Worm (Caenorhabditis elegans) whole organism, early embryonic: ENCODE measurements around the gene gba-2.
"Not testable (repeated sequence)": the region's sequence is repeated elsewhere in the genome, so short reads cannot be mapped to it uniquely, and the experiment has no call there.

Experiments used
- B0310.2 ChIP-seq: sonication (generic microtip); optimal IDR thresholded peaks from 2 replicates; lab custom pipeline; 2016; ENCODE audit warnings: mild to moderate bottlenecking, missing genetic modification characterization, missing compliant biosample characterization
- F13C5.2 ChIP-seq: sonication (generic microtip); optimal IDR thresholded peaks from 2 replicates; lab custom pipeline; 2017; ENCODE audit warnings: mild to moderate bottlenecking, missing genetic modification characterization, inconsistent platforms, missing compliant biosample characterization
- aly-1 ChIP-seq: sonication (generic microtip); optimal IDR thresholded peaks from 2 replicates; lab custom pipeline; 2016; ENCODE audit warnings: missing genetic modification characterization, missing compliant biosample characterization
- ama-1 ChIP-seq: fragments of 150-350 bp; optimal IDR thresholded peaks from 2 replicates; lab custom pipeline; 2014
- ceh-13 ChIP-seq: fragments of 200-800 bp; sonication (Bioruptor generic); optimal IDR thresholded peaks from 2 replicates; lab custom pipeline; 2018; ENCODE audit warnings: mild to moderate bottlenecking, missing genetic modification characterization, missing compliant biosample characterization
- ceh-36 ChIP-seq: sonication (generic microtip); optimal IDR thresholded peaks from 2 replicates; lab custom pipeline; 2016; ENCODE audit warnings: missing genetic modification characterization, inconsistent platforms, missing compliant biosample characterization
- ets-7 ChIP-seq: sonication (generic microtip); optimal IDR thresholded peaks from 2 replicates; lab custom pipeline; 2016; ENCODE audit warnings: missing genotype, missing genetic modification characterization, missing compliant biosample characterization
- flt-1 ChIP-seq: fragments of 200-800 bp; sonication (Bioruptor generic); IDR thresholded peaks from 2 replicates; pipeline ENCODE4 v1.3.6; 2022; ENCODE audit warnings: missing genetic modification characterization, missing compliant biosample characterization
- hmbx-1 ChIP-seq: sonication (generic microtip); optimal IDR thresholded peaks from 2 replicates; lab custom pipeline; 2016; ENCODE audit warnings: mild to moderate bottlenecking, missing genetic modification characterization, missing compliant biosample characterization
- hmg-4 ChIP-seq: fragments of 200-800 bp; sonication (Bioruptor generic); optimal IDR thresholded peaks from 2 replicates; lab custom pipeline; 2018; ENCODE audit warnings: mild to moderate bottlenecking, missing genetic modification characterization, missing compliant biosample characterization
- hnd-1 ChIP-seq: sonication (generic microtip); optimal IDR thresholded peaks from 2 replicates; lab custom pipeline; 2016; ENCODE audit warnings: missing genetic modification characterization, missing compliant biosample characterization
- pes-1 ChIP-seq: fragments of 200-800 bp; sonication (Bioruptor generic); IDR thresholded peaks from 2 replicates; pipeline ENCODE4 v1.3.6; 2022; ENCODE audit warnings: missing genetic modification reagents, missing genetic modification characterization, missing compliant biosample characterization
- scrt-1 ChIP-seq: fragments of 200-800 bp; sonication (Bioruptor generic); IDR thresholded peaks from 2 replicates; pipeline ENCODE4 v1.3.6; 2022; ENCODE audit warnings: missing genetic modification characterization, missing compliant biosample characterization
- sea-1 ChIP-seq: fragments of 200-800 bp; sonication (Bioruptor generic); conservative IDR thresholded peaks from 2 replicates; pipeline ENCODE4 v1.3.6; 2022; ENCODE audit warnings: missing genetic modification characterization, missing compliant biosample characterization
- tbx-11 ChIP-seq: fragments of 200-800 bp; sonication (Bioruptor generic); IDR thresholded peaks from 2 replicates; pipeline ENCODE4 v1.3.6; 2022; ENCODE audit warnings: missing genetic modification characterization, missing compliant biosample characterization
- tbx-37 ChIP-seq: fragments of 200-800 bp; sonication (Bioruptor generic); conservative IDR thresholded peaks from 2 replicates; pipeline ENCODE4 v1.3.6; 2022; ENCODE audit warnings: missing genetic modification reagents, missing genetic modification characterization, missing compliant biosample characterization
- tra-4 ChIP-seq: sonication (generic microtip); optimal IDR thresholded peaks from 2 replicates; lab custom pipeline; 2017; ENCODE audit warnings: missing genetic modification characterization, missing compliant biosample characterization

Gene gba-2

DNA sequence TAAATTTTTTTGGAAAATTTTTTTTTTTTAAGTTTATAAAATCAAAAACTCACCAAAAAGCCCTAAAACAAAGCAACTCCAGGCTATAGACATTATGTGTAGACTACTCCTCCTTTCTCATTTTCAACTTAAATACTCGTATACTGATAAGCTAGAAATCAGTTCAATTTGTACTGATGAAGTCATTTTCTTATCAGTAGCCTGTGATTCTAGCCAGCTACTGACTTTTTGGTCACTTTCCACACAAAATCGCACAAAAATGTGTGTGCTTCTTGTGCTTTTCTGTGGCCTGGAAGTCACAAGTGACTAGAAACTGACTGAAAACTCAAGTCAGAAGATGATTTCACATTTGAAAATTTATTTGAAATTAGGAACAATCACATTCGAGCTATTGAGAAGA is at the start of gene gba-2:
Gene gba-2, minus strand, starts transcription at position 106 of the 400 bp plus-strand sequence.
- TF ChIP-seq sea-1 (GFP tag; lab: Robert Waterston, UW) (no peak), ets-7 (tag; lab: Kevin White, UChicago) (no peak), ama-1 (no peak), scrt-1 (no peak), tra-4 (tag; lab: Kevin White, UChicago) (no peak), F13C5.2 (tag; lab: Kevin White, UChicago) (no peak), tbx-11 (GFP tag; lab: Robert Waterston, UW) (no peak), tbx-37 (GFP tag; lab: Robert Waterston, UW) (no peak), ceh-13 (GFP tag; lab: Kevin White, UChicago) (no peak)

ce11 chrII:2233240-2233639 is 47.0 kb upstream of the gba-2 start, which contains the start of gene cct-3:
Gene cct-3 (plus strand): TSS chrII:2233540.
- no peak for TF ChIP-seq hnd-1 (tag; lab: Kevin White, UChicago)
- no peak for TF ChIP-seq tbx-37 (GFP tag; lab: Robert Waterston, UW)
- TF ChIP-seq scrt-1: no peak
- TF ChIP-seq B0310.2: no peak
- no peak for TF ChIP-seq ceh-13 (GFP tag; lab: Kevin White, UChicago)
- TF ChIP-seq sea-1 (GFP tag; lab: Robert Waterston, UW): no peak
- no peak for TF ChIP-seq ceh-36 (tag; lab: Kevin White, UChicago)
- no peak for TF ChIP-seq tra-4 (tag; lab: Kevin White, UChicago)
- TF ChIP-seq F13C5.2 (tag; lab: Kevin White, UChicago): no peak
- no peak for TF ChIP-seq pes-1 (GFP tag; lab: Robert Waterston, UW)
- TF ChIP-seq hmbx-1 (tag; lab: Kevin White, UChicago): no peak
- TF ChIP-seq ets-7 (tag; lab: Kevin White, UChicago): no peak
- no peak for TF ChIP-seq tbx-11 (GFP tag; lab: Robert Waterston, UW)
- no peak for TF ChIP-seq flt-1 (GFP tag; lab: Robert Waterston, UW)

DNA sequence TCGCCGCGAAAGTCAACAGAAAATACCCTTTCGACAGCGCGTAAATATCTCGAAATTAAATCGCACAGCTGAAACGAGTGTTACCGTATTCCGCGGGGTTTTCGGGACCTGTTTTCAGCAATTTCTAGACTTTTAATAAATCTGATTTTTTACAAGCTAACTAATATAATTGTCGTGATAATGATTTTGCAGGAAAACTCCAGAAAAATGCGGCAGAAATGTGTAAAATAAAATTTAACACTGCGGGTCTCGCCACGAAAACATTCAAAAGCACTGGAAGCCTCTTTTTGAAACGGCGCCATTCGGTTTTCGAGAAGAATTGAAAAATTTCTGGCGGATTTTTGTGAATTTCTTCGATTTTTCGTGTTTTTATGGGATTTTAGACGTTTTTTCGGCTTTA is 46.2 kb upstream of the gba-2 start, which contains the start of gene F54A3.6:
Gene F54A3.6, minus strand, starts transcription at position 42 of the 400 bp plus-strand sequence.
- TF ChIP-seq ets-7 (tag; lab: Kevin White, UChicago); hnd-1 (tag; lab: Kevin White, UChicago); tbx-11 (GFP tag; lab: Robert Waterston, UW): not testable (repeated sequence)

ce11 chrII:2230368-2230767 is 44.1 kb upstream of the gba-2 start:
- TF ChIP-seq hmbx-1 (tag; lab: Kevin White, UChicago) (no peak), tbx-37 (GFP tag; lab: Robert Waterston, UW) (no peak), scrt-1 (no peak), ama-1 (no peak), pes-1 (GFP tag; lab: Robert Waterston, UW) (no peak), F13C5.2 (tag; lab: Kevin White, UChicago) (no peak), hnd-1 (tag; lab: Kevin White, UChicago) (no peak), flt-1 (GFP tag; lab: Robert Waterston, UW) (no peak), sea-1 (GFP tag; lab: Robert Waterston, UW) (no peak), aly-1 (tag; lab: Kevin White, UChicago) (no peak), hmg-4 (GFP tag; lab: Kevin White, UChicago) (no peak), ets-7 (tag; lab: Kevin White, UChicago) (no peak), ceh-36 (tag; lab: Kevin White, UChicago) (no peak), ceh-13 (GFP tag; lab: Kevin White, UChicago) (no peak), tbx-11 (GFP tag; lab: Robert Waterston, UW) (no peak), tra-4 (tag; lab: Kevin White, UChicago) (no peak), B0310.2 (no peak)

- TF ChIP-seq pes-1 (GFP tag; lab: Robert Waterston, UW): no peak
- TF ChIP-seq scrt-1: no peak
- no peak for TF ChIP-seq F13C5.2 (tag; lab: Kevin White, UChicago)
- no peak for TF ChIP-seq tra-4 (tag; lab: Kevin White, UChicago)
- TF ChIP-seq hmbx-1 (tag; lab: Kevin White, UChicago): no peak
- TF ChIP-seq sea-1 (GFP tag; lab: Robert Waterston, UW): no peak
- no peak for TF ChIP-seq ceh-36 (tag; lab: Kevin White, UChicago)
- TF ChIP-seq hnd-1 (tag; lab: Kevin White, UChicago): no peak
- no peak for TF ChIP-seq ama-1
- no peak for TF ChIP-seq ets-7 (tag; lab: Kevin White, UChicago)
- no peak for TF ChIP-seq ceh-13 (GFP tag; lab: Kevin White, UChicago)
- TF ChIP-seq aly-1 (tag; lab: Kevin White, UChicago): no peak
- TF ChIP-seq tbx-11 (GFP tag; lab: Robert Waterston, UW): no peak
- no peak for TF ChIP-seq B0310.2
- TF ChIP-seq hmg-4 (GFP tag; lab: Kevin White, UChicago): no peak
- TF ChIP-seq tbx-37 (GFP tag; lab: Robert Waterston, UW): no peak
- no peak for TF ChIP-seq flt-1 (GFP tag; lab: Robert Waterston, UW)
Measured at ce11 chrII:2225608-2226007, 39.4 kb upstream of the gba-2 start, which contains the start of gene F54A3.5. Gene F54A3.5 (minus strand): TSS chrII:2225708.

DNA sequence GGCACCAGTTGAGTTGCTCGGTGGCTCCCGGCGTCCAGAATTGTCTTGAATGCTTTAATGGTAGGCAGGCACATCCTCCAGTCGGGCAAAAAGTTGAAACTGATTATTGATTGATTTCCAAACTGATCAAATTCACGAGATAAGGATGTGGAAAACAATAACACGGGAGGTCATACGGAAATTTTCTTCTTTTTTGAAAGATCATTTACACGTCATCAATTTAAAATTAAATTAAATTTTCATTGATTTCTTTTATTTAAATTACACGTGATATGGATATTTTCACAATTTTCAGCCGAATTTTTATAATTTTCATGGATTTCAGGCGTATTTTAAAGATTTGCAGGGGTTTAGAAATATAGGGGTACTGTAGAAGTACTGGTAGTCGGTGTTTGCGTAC is 37.2 kb upstream of the gba-2 start, which contains the start of gene cbs-2:
Gene cbs-2, minus strand, starts transcription at position 101 of the 400 bp plus-strand sequence.
- no peak for TF ChIP-seq tbx-11 (GFP tag; lab: Robert Waterston, UW)
- no peak for TF ChIP-seq F13C5.2 (tag; lab: Kevin White, UChicago)
- no peak for TF ChIP-seq B0310.2
- no peak for TF ChIP-seq hmg-4 (GFP tag; lab: Kevin White, UChicago)
- no peak for TF ChIP-seq pes-1 (GFP tag; lab: Robert Waterston, UW)
- TF ChIP-seq aly-1 (tag; lab: Kevin White, UChicago): no peak
- TF ChIP-seq sea-1 (GFP tag; lab: Robert Waterston, UW): no peak
- no peak for TF ChIP-seq ama-1
- TF ChIP-seq ceh-36 (tag; lab: Kevin White, UChicago): no peak
- TF ChIP-seq scrt-1: no peak
- TF ChIP-seq ceh-13 (GFP tag; lab: Kevin White, UChicago): no peak
- no peak for TF ChIP-seq ets-7 (tag; lab: Kevin White, UChicago)
- no peak for TF ChIP-seq hnd-1 (tag; lab: Kevin White, UChicago)
- TF ChIP-seq tbx-37 (GFP tag; lab: Robert Waterston, UW): no peak
- TF ChIP-seq flt-1 (GFP tag; lab: Robert Waterston, UW): no peak
